Worm (Caenorhabditis elegans): ENCODE data around the gene F10E7.2.

DNA sequence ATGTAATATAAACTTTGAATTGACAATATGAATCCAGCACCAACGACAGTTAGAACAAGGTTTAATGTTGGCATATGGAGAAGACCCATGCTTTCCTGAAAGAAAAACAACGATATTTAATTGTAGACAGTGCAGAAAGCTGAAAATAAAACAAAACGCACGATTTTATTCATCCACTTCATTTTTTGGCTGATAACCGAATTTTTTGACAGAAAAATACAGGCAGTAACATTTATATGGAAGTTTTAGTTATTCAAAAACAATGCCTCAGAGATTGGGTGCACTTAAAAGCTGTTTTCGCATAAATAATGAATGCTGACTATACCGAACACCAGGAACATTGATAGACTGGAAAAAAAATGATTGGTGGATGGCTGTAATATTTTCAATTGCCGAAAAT is 43.7 kb downstream of the F10E7.2 start, which contains the start of gene mfsd-13.2:
- no peak for TF ChIP-seq him-1 (tag; optimal IDR thresholded peaks at IDR 0.05)
- TF ChIP-seq W03F9.2 (tag; optimal IDR thresholded peaks at IDR 0.05): no peak

All from whole organism, L4/young adult.